Worm (Caenorhabditis elegans) whole organism, early embryonic: ENCODE data around the gene odc-1.

Source experiments
- ama-1 ChIP-seq: fragments of 150-350 bp; optimal IDR thresholded peaks from 2 replicates; lab custom pipeline; 2014
- ceh-36 ChIP-seq: sonication (generic microtip); optimal IDR thresholded peaks from 2 replicates; lab custom pipeline; 2016; ENCODE audit warnings: missing genetic modification characterization, inconsistent platforms, missing compliant biosample characterization
- ets-7 ChIP-seq: sonication (generic microtip); optimal IDR thresholded peaks from 2 replicates; lab custom pipeline; 2016; ENCODE audit warnings: missing genotype, missing genetic modification characterization, missing compliant biosample characterization
- pes-1 ChIP-seq: fragments of 200-800 bp; sonication (Bioruptor generic); IDR thresholded peaks from 2 replicates; pipeline ENCODE4 v1.3.6; 2022; ENCODE audit warnings: missing genetic modification reagents, missing genetic modification characterization, missing compliant biosample characterization

ce11 chrV:6874735-6875134 lies 25.3 kb downstream of the odc-1 start:
- TF ChIP-seq ama-1 (lab: Kevin White, UChicago), result no peak
- no peak for TF ChIP-seq ceh-36 (tag; lab: Kevin White, UChicago)
- TF ChIP-seq pes-1 (GFP tag; lab: Robert Waterston, UW), result no peak
- TF ChIP-seq ets-7, result no peak
